Worm (Caenorhabditis elegans) whole organism, dauer: ENCODE data around the gene pals-28.

Experiments used
- unc-62 ChIP-seq: sonication (generic microtip); optimal IDR thresholded peaks from 2 replicates; lab custom pipeline; 2017; ENCODE audit warnings: missing biosample characterization, missing genetic modification reagents, missing genetic modification characterization

Gene pals-28

DNA sequence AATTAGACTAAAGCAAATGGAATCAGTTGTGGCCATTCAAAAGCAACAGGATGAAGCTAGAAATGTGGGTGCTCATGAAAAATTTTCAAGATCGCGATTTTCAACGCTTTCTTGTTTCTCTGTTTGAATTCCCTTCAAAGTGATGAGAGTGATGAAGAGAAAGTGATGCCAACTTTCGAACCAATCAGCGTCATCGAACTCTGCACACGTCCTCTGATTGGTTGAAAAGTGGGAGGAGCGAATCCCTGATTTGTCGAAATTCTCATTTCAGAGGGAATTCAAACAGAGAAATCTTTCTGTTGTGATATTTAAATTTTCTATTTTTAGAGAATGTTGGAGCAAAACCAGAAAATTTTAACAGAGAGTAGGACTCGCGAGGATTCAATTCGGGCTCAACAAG, 2.5 kb upstream of the pals-28 start:
- TF ChIP-seq unc-62 (GFP tag; lab: Kevin White, UChicago) = no peak

- no peak for TF ChIP-seq unc-62 (GFP tag; lab: Kevin White, UChicago)
Measured at ce11 chrIII:4390421-4390820, 5.8 kb downstream of the pals-28 start.

- no peak for TF ChIP-seq unc-62 (GFP tag; lab: Kevin White, UChicago)
Measured at ce11 chrIII:4391319-4391718, 6.7 kb downstream of the pals-28 start.

ce11 chrIII:4391938-4392337, 7.4 kb downstream of the pals-28 start:
- TF ChIP-seq unc-62 (GFP tag; lab: Kevin White, UChicago) = no peak

DNA sequence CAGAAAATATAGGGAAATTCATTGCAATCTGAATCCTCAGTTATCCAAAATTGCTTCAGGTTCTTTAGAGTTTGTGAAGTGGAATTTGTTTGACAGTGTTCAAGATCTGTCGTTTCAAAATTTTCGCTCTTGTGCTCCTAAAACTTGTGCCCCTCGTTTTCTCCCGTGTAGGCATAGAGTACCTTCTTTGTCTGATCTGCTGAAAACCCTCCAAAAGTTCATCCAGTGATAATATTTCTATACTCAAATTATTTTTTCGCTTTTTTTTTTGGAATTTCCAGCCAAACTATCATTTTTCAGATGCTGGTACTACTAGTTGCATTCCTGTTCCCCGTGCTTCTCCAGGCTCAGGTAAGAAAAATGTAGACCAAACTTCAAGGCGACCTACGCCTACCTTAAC, 9.9 kb downstream of the pals-28 start, which contains the start of gene R07E5.4:
Gene R07E5.4, plus strand, starts transcription at position 301 of the 400 bp plus-strand sequence.
- TF ChIP-seq unc-62 (GFP tag; lab: Kevin White, UChicago) = no peak

- TF ChIP-seq unc-62 (GFP tag; lab: Kevin White, UChicago) = no peak
Measured at ce11 chrIII:4395857-4396256, 11.3 kb downstream of the pals-28 start.

DNA sequence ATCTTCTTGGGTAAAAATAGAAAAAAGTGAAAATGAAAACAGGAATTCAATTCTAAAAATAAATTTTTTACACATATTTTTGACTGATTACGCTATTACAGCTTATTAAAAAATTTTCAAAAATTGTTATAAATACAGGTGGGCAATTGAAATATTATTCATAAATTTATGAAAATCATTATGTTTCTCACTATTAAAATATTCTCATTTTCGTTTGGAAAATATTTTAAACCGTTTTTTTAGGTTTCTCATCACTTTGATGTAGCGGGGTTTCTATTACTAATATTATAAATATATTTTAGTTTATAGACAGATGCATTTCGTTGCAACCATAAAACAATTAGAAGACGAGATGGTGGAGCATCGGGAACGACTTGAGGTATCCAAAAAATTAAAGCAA, 12.5 kb downstream of the pals-28 start, which contains the start of gene R07E5.5:
Gene R07E5.5, plus strand, starts transcription at position 301 of the 400 bp plus-strand sequence.
- no peak for TF ChIP-seq unc-62 (GFP tag; lab: Kevin White, UChicago)

DNA sequence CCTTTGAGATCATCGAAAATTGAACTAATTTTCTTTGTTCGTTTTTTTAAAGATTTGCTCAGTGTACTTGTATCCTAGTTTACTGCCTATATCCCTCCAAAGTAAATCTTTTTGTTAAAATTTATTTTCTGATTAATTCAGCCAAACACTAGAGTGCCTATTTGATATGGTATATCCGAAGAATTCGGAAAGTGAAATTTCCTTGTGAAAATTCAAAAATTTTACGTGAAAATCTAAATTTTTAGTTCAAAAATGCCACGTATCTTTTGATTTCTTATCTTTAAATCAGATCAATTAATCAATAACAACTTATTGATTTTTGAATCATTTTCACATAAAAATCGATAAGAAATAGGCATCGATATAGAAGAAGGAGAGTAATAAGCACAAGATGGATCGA, 13.9 kb downstream of the pals-28 start, which contains the start of gene R07E5.6:
Gene R07E5.6, plus strand, starts transcription at position 301 of the 400 bp plus-strand sequence.
- TF ChIP-seq unc-62 (GFP tag; lab: Kevin White, UChicago) = no peak

- TF ChIP-seq unc-62 (GFP tag; lab: Kevin White, UChicago) = no peak
Measured at ce11 chrIII:4401142-4401541, 16.6 kb downstream of the pals-28 start, which contains the start of gene R07E5.15. Gene R07E5.15 (plus strand): TSS chrIII:4401442.

ce11 chrIII:4404339-4404836, 19.8 kb downstream of the pals-28 start, which contains the start of the genes R07E5.17 and snfc-5:
Gene R07E5.17 (minus strand): TSS chrIII:4404436.
Gene snfc-5 (plus strand): TSS chrIII:4404786.
- no peak for TF ChIP-seq unc-62 (GFP tag; lab: Kevin White, UChicago)

DNA sequence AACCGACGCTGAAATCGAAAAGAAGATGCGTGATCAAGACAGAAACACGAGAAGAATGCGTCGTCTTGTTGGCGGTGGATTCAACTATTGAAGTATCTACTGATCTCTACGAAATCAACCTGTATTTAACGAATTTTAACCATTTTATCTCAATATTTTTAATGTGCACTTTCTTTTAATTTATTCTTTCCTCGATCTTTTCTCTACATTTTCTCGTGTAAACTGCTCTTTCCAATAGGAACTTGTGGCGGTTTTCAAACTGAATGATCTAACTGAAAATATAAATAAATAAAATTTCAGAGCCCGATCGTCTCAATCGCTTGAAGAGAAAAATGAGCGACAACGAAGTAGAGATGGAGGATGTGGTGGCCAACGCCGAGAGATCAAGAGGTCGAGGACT, 21.4 kb downstream of the pals-28 start, which contains the start of gene rnp-4:
Gene rnp-4, plus strand, starts transcription at position 301 of the 400 bp plus-strand sequence.
- no peak for TF ChIP-seq unc-62 (GFP tag; lab: Kevin White, UChicago)

DNA sequence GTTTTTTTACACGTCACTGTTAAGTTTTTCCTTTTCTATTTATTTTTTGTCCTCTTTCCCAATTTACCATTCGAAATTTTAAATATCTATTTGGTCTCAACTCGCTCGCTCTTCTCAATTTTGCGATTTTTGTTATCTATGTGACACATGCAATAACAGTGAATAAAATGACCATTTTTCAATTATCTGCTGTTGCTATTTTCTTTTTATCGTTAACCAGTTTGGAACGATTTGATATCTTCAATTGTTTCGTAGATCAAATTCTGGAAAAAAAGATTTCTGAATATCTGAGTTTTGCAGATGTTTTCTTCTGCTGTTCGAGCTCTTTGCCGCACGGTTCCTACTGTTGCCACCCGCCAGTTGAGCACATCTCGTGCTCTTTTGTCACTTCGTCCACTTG, 22.6 kb downstream of the pals-28 start, which contains the start of gene prdx-3:
Gene prdx-3, plus strand, starts transcription at position 301 of the 400 bp plus-strand sequence.
- no peak for TF ChIP-seq unc-62 (GFP tag; lab: Kevin White, UChicago)

DNA sequence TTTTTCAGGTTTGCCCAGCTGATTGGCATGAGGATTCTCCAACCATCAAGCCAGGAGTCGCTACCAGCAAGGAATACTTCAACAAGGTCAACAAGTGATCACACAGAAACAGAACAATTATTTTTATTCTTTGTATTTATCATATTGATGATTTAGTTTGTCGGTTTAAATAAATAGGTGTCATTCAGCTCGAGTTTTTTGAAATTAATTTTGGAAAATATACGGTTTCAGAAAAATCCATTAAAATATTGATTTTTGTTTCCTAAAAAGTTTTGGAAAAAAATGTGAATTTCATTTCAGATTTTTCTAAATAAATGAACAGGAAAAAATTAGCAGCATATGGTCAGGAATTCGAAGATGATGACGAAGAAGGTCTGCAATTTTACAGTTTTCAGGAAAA, 23.7 kb downstream of the pals-28 start, which contains the start of gene gpch-1:
Gene gpch-1, plus strand, starts transcription at position 301 of the 400 bp plus-strand sequence.
- TF ChIP-seq unc-62 (GFP tag; lab: Kevin White, UChicago) = no peak

DNA sequence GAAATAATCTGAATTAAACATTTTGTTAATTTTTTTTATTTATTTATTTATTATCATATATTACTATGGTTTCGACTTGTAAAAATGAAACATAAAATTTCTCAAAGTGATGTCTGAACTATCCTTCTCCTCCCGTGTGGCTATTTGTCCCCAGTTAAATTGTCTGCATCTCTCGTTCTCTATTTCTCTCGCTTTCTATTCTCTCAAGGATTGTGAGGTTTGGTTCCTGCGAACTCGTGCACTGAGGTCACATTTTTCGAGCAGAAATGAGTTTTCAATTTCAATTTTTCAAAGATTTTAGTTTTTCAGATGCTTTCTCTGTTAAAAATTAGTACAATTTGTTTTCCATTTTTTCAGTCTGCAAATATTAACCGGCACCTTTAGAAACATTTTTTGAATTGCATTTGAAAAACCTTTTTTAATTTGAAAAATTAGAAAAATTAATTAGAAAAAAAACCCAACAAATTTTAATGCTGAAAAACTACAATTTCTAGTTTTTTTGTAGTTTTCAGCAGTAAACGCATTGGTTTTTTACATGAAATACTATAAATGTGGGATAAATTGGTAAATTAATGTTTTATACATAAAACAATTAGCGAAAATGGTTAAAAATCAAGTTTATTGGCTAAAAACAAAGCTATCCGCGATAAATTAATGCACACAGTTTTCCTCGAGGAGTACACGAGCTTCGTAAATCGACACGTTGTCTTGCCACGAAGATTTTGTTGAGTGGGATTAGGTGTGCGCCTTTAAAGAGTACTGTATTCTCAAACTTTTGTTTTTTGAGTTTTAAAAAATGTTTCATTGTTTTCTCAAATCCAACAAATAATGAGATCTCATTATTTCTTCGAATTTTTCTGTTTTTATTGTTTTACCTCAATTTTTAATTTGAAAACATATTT, 27.8 kb downstream of the pals-28 start:
- TF ChIP-seq unc-62 (GFP tag; lab: Kevin White, UChicago) = no peak

ce11 chrIII:4413099-4413498, 28.5 kb downstream of the pals-28 start, which contains the start of gene mpc-1:
Gene mpc-1 (plus strand): TSS chrIII:4413457.
- TF ChIP-seq unc-62 (GFP tag; lab: Kevin White, UChicago) = no peak

ce11 chrIII:4415135-4415534, 30.5 kb downstream of the pals-28 start, which contains the start of gene R07E5.11:
Gene R07E5.11 (minus strand): TSS chrIII:4415235.
- TF ChIP-seq unc-62 (GFP tag; lab: Kevin White, UChicago) = no peak
